Worm (Caenorhabditis elegans): ENCODE measurements around the gene hint-3.
A peak's percentile ranks its signal among the peaks of the same experiment; 100 is the strongest.

Gene hint-3

DNA sequence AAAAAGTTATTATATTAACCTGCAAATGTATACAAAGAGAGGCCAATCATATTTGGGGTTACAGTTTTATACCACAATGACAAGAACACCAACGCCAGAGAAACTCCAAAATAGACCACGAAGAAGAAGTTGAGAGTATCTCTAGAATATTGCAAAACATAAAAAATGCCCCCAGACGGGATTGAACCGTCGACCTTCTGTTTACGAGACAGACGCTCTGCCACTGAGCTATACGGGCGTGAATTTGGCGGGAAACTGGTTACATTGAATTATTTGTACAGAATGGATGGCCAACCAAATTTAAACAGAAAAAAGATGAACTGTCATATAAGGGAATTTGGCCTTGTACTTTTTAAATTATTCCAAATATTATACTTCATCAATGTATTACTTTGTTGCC lies 29.8 kb upstream of the hint-3 start (continued):
- TF ChIP-seq lir-3 (tag; optimal IDR thresholded peaks at IDR 0.05) (no peak), mep-1 (tag; optimal IDR thresholded peaks at IDR 0.05) (peak; percentile 35), lin-39 (tag; optimal IDR thresholded peaks at IDR 0.05) (no peak), unc-39 (tag; optimal IDR thresholded peaks at IDR 0.05) (no peak), nhr-10 (tag; optimal IDR thresholded peaks at IDR 0.05) (no peak), spr-1 (tag; optimal IDR thresholded peaks at IDR 0.05) (no peak), F37D6.2 (tag; optimal IDR thresholded peaks at IDR 0.05) (no peak), ZK546.5 (tag; optimal IDR thresholded peaks at IDR 0.05) (no peak), ceh-82 (tag; optimal IDR thresholded peaks at IDR 0.05) (no peak), nhr-25 (tag; optimal IDR thresholded peaks at IDR 0.05; ENCODE audit: borderline replicate concordance, insufficient read depth) (peak; percentile 8), F26F4.8 (GFP tag; conservative IDR thresholded peaks at IDR 0.05) (0 out of 2 replicates have a peak, but pooled peaks have one; percentile 24), egl-43 (GFP tag; IDR thresholded peaks at IDR 0.05) (peak; percentile 60; the same call in 1 of the 2 replicates), snpc-4 (tag; optimal IDR thresholded peaks at IDR 0.05) (no peak), ztf-7 (tag; optimal IDR thresholded peaks at IDR 0.05) (peak; percentile 35), ceh-32 (tag; optimal IDR thresholded peaks at IDR 0.05; ENCODE audit: poor library complexity) (no peak), mxl-3 (GFP tag; optimal IDR thresholded peaks at IDR 0.05) (no peak), hif-1 (tag; optimal IDR thresholded peaks at IDR 0.05) (peak in 1 of 2 experiments; percentile 19), skn-1 (tag; optimal IDR thresholded peaks at IDR 0.05) (no peak), snpc-1.2 (GFP tag; IDR thresholded peaks at IDR 0.05) (peak; percentile 52; the same call in 1 of the 2 replicates), Y75B8A.6 (GFP tag; IDR thresholded peaks at IDR 0.05) (no peak), mes-2 (tag; optimal IDR thresholded peaks at IDR 0.05; ENCODE audit: poor library complexity, severe bottlenecking) (peak; percentile 67), F10B5.3 (tag; optimal IDR thresholded peaks at IDR 0.05) (no peak), R02D3.7 (tag; optimal IDR thresholded peaks at IDR 0.05) (no peak), daf-12 (tag; optimal IDR thresholded peaks at IDR 0.05) (no peak), daf-16 (GFP tag; optimal IDR thresholded peaks at IDR 0.05) (no peak), daf-16 (tag; optimal IDR thresholded peaks at IDR 0.05) (peak; percentile 88), set-16 (GFP tag; IDR thresholded peaks at IDR 0.05) (no peak), madf-9 (GFP tag; conservative IDR thresholded peaks at IDR 0.05) (no peak), nhr-237 (tag; optimal IDR thresholded peaks at IDR 0.05) (no peak), spr-3 (GFP tag; optimal IDR thresholded peaks at IDR 0.05) (peak; percentile 1), F44E2.7 (GFP tag; IDR thresholded peaks at IDR 0.05) (no peak), zip-2 (tag; optimal IDR thresholded peaks at IDR 0.05) (no peak), ctbp-1 (GFP tag; IDR thresholded peaks at IDR 0.05) (0 out of 2 replicates have a peak, but pooled peaks have one; percentile 12), mdl-1 (tag; optimal IDR thresholded peaks at IDR 0.05) (no peak), saeg-2 (GFP tag; IDR thresholded peaks at IDR 0.05) (no peak), lin-1 (GFP tag; IDR thresholded peaks at IDR 0.05) (peak; percentile 37; the same call in 1 of the 2 replicates), mdt-29 (GFP tag; IDR thresholded peaks at IDR 0.05) (no peak), Y105C5A.15 (GFP tag; IDR thresholded peaks at IDR 0.05) (no peak), cey-2 (tag; optimal IDR thresholded peaks at IDR 0.05; ENCODE audit: borderline replicate concordance, insufficient read depth) (no peak), ztf-11 (tag; optimal IDR thresholded peaks at IDR 0.05) (no peak), lin-38 (GFP tag; IDR thresholded peaks at IDR 0.05) (peak; percentile 26; the same call in 1 of the 2 replicates), zfp-2 (tag; optimal IDR thresholded peaks at IDR 0.05) (no peak), Y48G9A.11 (GFP tag; IDR thresholded peaks at IDR 0.05) (no peak), dve-1 (tag; optimal IDR thresholded peaks at IDR 0.05; ENCODE audit: insufficient read depth) (peak; percentile 67), hlh-30 (tag; optimal IDR thresholded peaks at IDR 0.05; ENCODE audit: insufficient read depth) (peak; percentile 64), php-3 (GFP tag; IDR thresholded peaks at IDR 0.05) (no peak), lin-13 (GFP tag; optimal IDR thresholded peaks at IDR 0.05) (no peak), nhr-76 (tag; optimal IDR thresholded peaks at IDR 0.05) (no peak), aha-1 (tag) (no peak), hmg-1.1 (GFP tag; IDR thresholded peaks at IDR 0.05) (0 out of 2 replicates have a peak, but pooled peaks have one; percentile 45), nhr-77 (tag; optimal IDR thresholded peaks at IDR 0.05) (no peak)
